Worm (Caenorhabditis elegans) whole organism, L3 larva: ENCODE results near the gene nhr-115.
A peak's percentile ranks its signal among the peaks of the same experiment; 100 is the strongest.

Experiments used
- R02D3.7 ChIP-seq: fragments of 150-350 bp; optimal IDR thresholded peaks from 2 replicates; lab custom pipeline; 2014; ENCODE audit warnings: missing biosample characterization, missing genetic modification characterization
- ZK546.5 ChIP-seq: sonication (generic microtip); optimal IDR thresholded peaks from 2 replicates; lab custom pipeline; 2017; ENCODE audit warnings: missing biosample characterization, missing genetic modification characterization
- aly-2 ChIP-seq: fragments of 150-350 bp; optimal IDR thresholded peaks from 2 replicates; lab custom pipeline; 2014; ENCODE audit warnings: missing biosample characterization, missing genetic modification characterization
- ceh-28 ChIP-seq: fragments of 150-350 bp; optimal IDR thresholded peaks from 2 replicates; lab custom pipeline; 2014; ENCODE audit warnings: missing biosample characterization, missing genetic modification reagents, missing genetic modification characterization
- ceh-82 ChIP-seq: fragments of 150-350 bp; optimal IDR thresholded peaks from 2 replicates; lab custom pipeline; 2014; ENCODE audit warnings: missing biosample characterization, missing genetic modification characterization
- elt-2 ChIP-seq: sonication (generic microtip); optimal IDR thresholded peaks from 2 replicates; lab custom pipeline; 2016; ENCODE audit warnings: missing genetic modification reagents, mild to moderate bottlenecking, missing genetic modification characterization, missing compliant biosample characterization
- elt-3 ChIP-seq, 3 experiments: fragments of 150-350 bp in 1 of 3; sonication (generic microtip) in 2 of 3; optimal IDR thresholded peaks; 2 replicates in 2 of 3; 4 replicates in 1 of 3; lab custom pipeline; 2014 to 2017; ENCODE audit warnings: missing biosample characterization in 3 of 3, missing genetic modification characterization in 3 of 3
- fkh-10 ChIP-seq: sonication (generic microtip); optimal IDR thresholded peaks from 2 replicates; lab custom pipeline; 2017; ENCODE audit warnings: missing biosample characterization, missing genetic modification reagents, missing genetic modification characterization
- fkh-2 ChIP-seq: fragments of 150-350 bp; optimal IDR thresholded peaks from 2 replicates; lab custom pipeline; 2014; ENCODE audit warnings: missing biosample characterization, missing genetic modification reagents, missing genetic modification characterization
- fos-1 ChIP-seq: fragments of 150-350 bp; optimal IDR thresholded peaks from 2 replicates; lab custom pipeline; 2014; ENCODE audit warnings: missing biosample characterization, missing genetic modification characterization
- hmg-11 ChIP-seq: sonication (generic microtip); optimal IDR thresholded peaks from 2 replicates; lab custom pipeline; 2016; ENCODE audit warnings: missing genetic modification characterization, missing compliant biosample characterization
- jun-1 ChIP-seq: fragments of 150-350 bp; optimal IDR thresholded peaks from 2 replicates; lab custom pipeline; 2014; ENCODE audit warnings: missing biosample characterization, missing genetic modification reagents, missing genetic modification characterization
- lin-15B ChIP-seq: fragments of 150-350 bp; optimal IDR thresholded peaks from 2 replicates; lab custom pipeline; 2014; ENCODE audit warnings: missing biosample characterization, missing genetic modification characterization
- lin-39 ChIP-seq: fragments of 150-350 bp; optimal IDR thresholded peaks from 2 replicates; lab custom pipeline; 2018; ENCODE audit warnings: missing biosample characterization, missing genetic modification reagents, missing genetic modification characterization
- mdl-1 ChIP-seq: fragments of 150-350 bp; optimal IDR thresholded peaks from 2 replicates; lab custom pipeline; 2014; ENCODE audit warnings: missing biosample characterization, missing genetic modification characterization
- mml-1 ChIP-seq: fragments of 150-350 bp; sonication (generic microtip); optimal IDR thresholded peaks from 3 replicates; lab custom pipeline; 2014; ENCODE audit warnings: missing biosample characterization, missing genetic modification characterization
- nfya-1 ChIP-seq: sonication (generic microtip); optimal IDR thresholded peaks from 2 replicates; lab custom pipeline; 2017; ENCODE audit warnings: missing genetic modification characterization, mild to moderate bottlenecking, missing compliant biosample characterization, antibody characterized with exemption, moderate library complexity; ENCODE audit not compliant: insufficient read depth
- nhr-11 ChIP-seq: fragments of 150-350 bp; optimal IDR thresholded peaks from 2 replicates; lab custom pipeline; 2014; ENCODE audit warnings: missing biosample characterization, missing genetic modification characterization
- nhr-23 ChIP-seq: fragments of 150-350 bp; optimal IDR thresholded peaks from 2 replicates; lab custom pipeline; 2014; ENCODE audit warnings: missing biosample characterization, missing genetic modification reagents, missing genetic modification characterization
- nhr-25 ChIP-seq: sonication (generic microtip); optimal IDR thresholded peaks from 2 replicates; lab custom pipeline; 2017; ENCODE audit warnings: missing biosample characterization, missing genetic modification characterization
- nhr-43 ChIP-seq: sonication (generic microtip); optimal IDR thresholded peaks from 2 replicates; lab custom pipeline; 2016; ENCODE audit warnings: mild to moderate bottlenecking, missing genetic modification characterization, missing compliant biosample characterization; ENCODE audit not compliant: poor library complexity, severe bottlenecking
- pha-4 ChIP-seq: fragments of 150-350 bp; optimal IDR thresholded peaks from 2 replicates; lab custom pipeline; 2014; ENCODE audit warnings: missing biosample characterization, missing genetic modification reagents, missing genetic modification characterization
- pqm-1 ChIP-seq: fragments of 150-350 bp; optimal IDR thresholded peaks from 2 replicates; lab custom pipeline; 2017; ENCODE audit warnings: missing biosample characterization, missing genetic modification characterization, inconsistent platforms
- skn-1 ChIP-seq: fragments of 150-350 bp; optimal IDR thresholded peaks from 2 replicates; lab custom pipeline; 2014; ENCODE audit warnings: missing biosample characterization, missing genetic modification characterization
- snpc-4 ChIP-seq: fragments of 150-350 bp; optimal IDR thresholded peaks from 2 replicates; lab custom pipeline; 2014; ENCODE audit warnings: missing biosample characterization, missing genetic modification characterization
- tbx-2 ChIP-seq: sonication (generic microtip); optimal IDR thresholded peaks from 2 replicates; lab custom pipeline; 2016; ENCODE audit warnings: mild to moderate bottlenecking, missing genetic modification characterization, missing compliant biosample characterization
- unc-39 ChIP-seq: sonication (generic microtip); optimal IDR thresholded peaks from 4 replicates; lab custom pipeline; 2017; ENCODE audit warnings: missing biosample characterization, missing genetic modification characterization
- ztf-4 ChIP-seq: fragments of 150-350 bp; optimal IDR thresholded peaks from 2 replicates; lab custom pipeline; 2014; ENCODE audit warnings: missing biosample characterization, missing genetic modification characterization

The nhr-115 gene

ce11 chrV:2278543-2278942, 13.8 kb upstream of the nhr-115 start, which contains the start of gene fbxa-137:
Gene fbxa-137 (plus strand): TSS chrV:2278816.
- no peak for TF ChIP-seq mml-1 (tag; lab: Kevin White, UChicago)
- no peak for TF ChIP-seq aly-2 (tag; lab: Kevin White, UChicago)
- TF ChIP-seq jun-1 (tag; lab: Kevin White, UChicago): no peak
- TF ChIP-seq nhr-25 (tag; lab: Kevin White, UChicago): no peak
- no peak for TF ChIP-seq nhr-43 (tag; lab: Kevin White, UChicago)
- TF ChIP-seq fos-1 (tag; lab: Kevin White, UChicago): no peak
- no peak for TF ChIP-seq nhr-11

DNA sequence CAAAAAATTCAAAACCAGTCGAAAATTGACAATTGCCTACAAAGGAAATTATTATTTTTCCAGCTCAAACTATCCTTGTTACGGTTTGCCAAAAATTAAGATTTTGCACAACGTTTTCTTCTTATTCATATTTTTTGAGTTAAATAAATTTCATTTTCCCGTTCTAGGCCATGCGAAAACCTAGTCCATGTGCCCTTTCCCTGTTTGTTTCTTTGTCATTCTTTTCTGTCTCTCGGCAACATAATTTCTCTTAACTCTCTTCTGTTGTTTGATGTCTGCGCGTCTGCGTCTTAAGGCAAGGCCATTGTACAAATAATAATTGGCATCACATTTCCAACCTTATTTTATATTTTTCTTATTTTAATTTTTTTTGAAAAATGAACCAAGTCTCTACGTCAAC, 10.8 kb upstream of the nhr-115 start, which contains the start of gene nhr-228:
Gene nhr-228 (plus strand): TSS at position 261 of the 400 bp plus-strand sequence.
- TF ChIP-seq nfya-1 (tag; lab: Kevin White, UChicago) (peak; percentile 54), lin-39 (tag; lab: Kevin White, UChicago) (no peak), snpc-4 (tag; lab: Kevin White, UChicago) (peak; percentile 17), jun-1 (tag; lab: Kevin White, UChicago) (peak; percentile 22), elt-3 (tag; optimal IDR thresholded peaks at IDR 0.05; lab: Kevin White, UChicago) (no peak), mml-1 (tag; lab: Kevin White, UChicago) (no peak), ceh-28 (tag; lab: Kevin White, UChicago) (no peak), fkh-10 (GFP tag; lab: Kevin White, UChicago) (no peak), nhr-25 (tag; lab: Kevin White, UChicago) (peak; percentile 38), pha-4 (tag; lab: Kevin White, UChicago) (peak; percentile 91), lin-15B (tag; lab: Kevin White, UChicago) (peak; percentile 49), elt-2 (tag; lab: Kevin White, UChicago) (peak; percentile 29), skn-1 (peak; percentile 84), hmg-11 (tag; lab: Kevin White, UChicago) (peak; percentile 66), nhr-23 (tag; lab: Kevin White, UChicago) (peak; percentile 46)

ce11 chrV:2285107-2285506, 7.2 kb upstream of the nhr-115 start, which contains the start of gene nhr-227:
Gene nhr-227 (plus strand): TSS chrV:2285432.
- TF ChIP-seq tbx-2 (tag; lab: Kevin White, UChicago) (no peak), pha-4 (tag; lab: Kevin White, UChicago) (peak; percentile 15)

ce11 chrV:2290329-2290728, 2.0 kb upstream of the nhr-115 start, which contains the start of gene nhr-225:
Gene nhr-225 (minus strand): TSS chrV:2290474.
- TF ChIP-seq fkh-10 (GFP tag; lab: Kevin White, UChicago): no peak
- TF ChIP-seq aly-2 (tag; lab: Kevin White, UChicago): no peak
- no peak for TF ChIP-seq hmg-11 (tag; lab: Kevin White, UChicago)
- no peak for TF ChIP-seq ceh-82
- no peak for TF ChIP-seq pqm-1 (tag; lab: Kevin White, UChicago)
- peak; percentile 76 for TF ChIP-seq pha-4 (tag; lab: Kevin White, UChicago)
- TF ChIP-seq snpc-4 (tag; lab: Kevin White, UChicago): no peak

DNA sequence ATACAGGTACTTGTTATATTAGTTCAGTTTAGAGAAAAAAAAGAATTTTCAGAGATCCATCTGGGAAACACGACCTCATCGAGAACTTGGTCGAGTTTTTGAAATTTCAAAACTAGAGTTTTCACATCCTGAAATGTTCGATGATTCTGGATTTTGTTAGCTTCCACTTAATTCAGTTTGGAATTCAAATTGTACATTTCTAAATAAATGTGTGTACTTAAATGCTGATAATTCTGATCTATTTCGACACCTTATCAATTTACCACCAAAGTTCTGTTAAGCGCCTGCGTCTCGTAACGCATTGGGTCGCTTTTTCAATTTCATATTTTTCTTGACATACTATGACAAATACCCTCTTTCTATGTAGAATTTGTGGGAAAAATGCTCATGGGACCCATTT, 2.2 kb downstream of the nhr-115 start, which contains the start of gene nhr-226:
Gene nhr-226 (plus strand): TSS at position 301 of the 400 bp plus-strand sequence.
- TF ChIP-seq pqm-1 (tag; lab: Kevin White, UChicago): peak; percentile 31
- peak; percentile 44 for TF ChIP-seq elt-2 (tag; lab: Kevin White, UChicago)
- TF ChIP-seq ceh-28 (tag; lab: Kevin White, UChicago): no peak
- TF ChIP-seq ztf-4 (tag; lab: Kevin White, UChicago): no peak

DNA sequence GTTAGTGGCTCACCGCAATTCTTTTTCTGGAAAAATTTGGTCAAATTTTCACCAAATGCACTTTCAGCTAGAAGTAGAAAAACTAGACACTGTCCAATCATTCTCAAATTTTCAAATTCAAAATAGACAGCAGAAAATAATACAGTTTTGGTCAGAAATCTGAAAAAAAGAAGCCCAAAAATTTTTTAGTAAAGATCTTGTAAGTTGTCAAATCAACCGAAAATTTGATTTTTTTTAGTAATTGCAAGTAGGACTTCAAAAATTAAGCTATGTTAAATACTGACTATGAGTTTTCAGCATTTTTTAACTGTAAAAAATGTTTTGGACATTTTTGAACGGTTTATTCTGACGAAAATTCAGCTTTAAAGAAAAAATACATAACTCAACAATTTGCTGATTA, 8.6 kb downstream of the nhr-115 start, which contains the start of gene Y19D10B.8:
Gene Y19D10B.8 (minus strand): TSS at position 101 of the 400 bp plus-strand sequence.
- TF ChIP-seq elt-2 (tag; lab: Kevin White, UChicago) (no peak), nhr-43 (tag; lab: Kevin White, UChicago) (no peak), R02D3.7 (tag; lab: Kevin White, UChicago) (no peak), ZK546.5 (no peak), mdl-1 (no peak), unc-39 (no peak), fkh-2 (tag; lab: Kevin White, UChicago) (no peak), nfya-1 (tag; lab: Kevin White, UChicago) (no peak), skn-1 (no peak), nhr-25 (tag; lab: Kevin White, UChicago) (no peak), fos-1 (tag; lab: Kevin White, UChicago) (no peak), nhr-11 (no peak)
